Worm (Caenorhabditis elegans) whole organism, early embryonic: ENCODE measurements around the gene C16A11.5.

Experiments
- B0310.2 ChIP-seq: sonication (generic microtip); optimal IDR thresholded peaks from 2 replicates; lab custom pipeline; 2016; ENCODE audit warnings: mild to moderate bottlenecking, missing genetic modification characterization, missing compliant biosample characterization
- ama-1 ChIP-seq: fragments of 150-350 bp; optimal IDR thresholded peaks from 2 replicates; lab custom pipeline; 2014
- ets-7 ChIP-seq: sonication (generic microtip); optimal IDR thresholded peaks from 2 replicates; lab custom pipeline; 2016; ENCODE audit warnings: missing genotype, missing genetic modification characterization, missing compliant biosample characterization
- pes-1 ChIP-seq: fragments of 200-800 bp; sonication (Bioruptor generic); IDR thresholded peaks from 2 replicates; pipeline ENCODE4 v1.3.6; 2022; ENCODE audit warnings: missing genetic modification reagents, missing genetic modification characterization, missing compliant biosample characterization
- tbx-11 ChIP-seq: fragments of 200-800 bp; sonication (Bioruptor generic); IDR thresholded peaks from 2 replicates; pipeline ENCODE4 v1.3.6; 2022; ENCODE audit warnings: missing genetic modification characterization, missing compliant biosample characterization
- tbx-37 ChIP-seq: fragments of 200-800 bp; sonication (Bioruptor generic); conservative IDR thresholded peaks from 2 replicates; pipeline ENCODE4 v1.3.6; 2022; ENCODE audit warnings: missing genetic modification reagents, missing genetic modification characterization, missing compliant biosample characterization
- tra-4 ChIP-seq: sonication (generic microtip); optimal IDR thresholded peaks from 2 replicates; lab custom pipeline; 2017; ENCODE audit warnings: missing genetic modification characterization, missing compliant biosample characterization

DNA sequence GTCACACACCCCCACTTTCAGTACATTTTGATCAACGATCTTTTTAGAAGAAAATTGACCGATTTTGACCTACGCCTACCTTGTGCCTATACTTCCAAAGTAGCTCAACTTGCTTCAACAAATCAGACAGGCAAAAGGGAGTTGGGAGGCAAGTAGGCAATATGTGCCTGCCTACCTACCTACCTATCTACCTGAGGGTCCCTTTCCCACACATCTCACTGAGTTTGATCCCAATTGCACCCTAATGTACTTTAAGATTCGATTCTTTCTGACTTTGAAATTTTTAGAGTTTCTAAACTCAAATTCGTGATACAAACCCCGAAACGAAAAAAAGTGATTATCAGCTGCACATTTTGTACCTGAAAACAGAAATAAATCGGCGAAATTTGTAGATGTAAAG lies 44.6 kb downstream of the C16A11.5 start:
- no peak for TF ChIP-seq tbx-11 (GFP tag; lab: Robert Waterston, UW)
- no peak for TF ChIP-seq ama-1
- TF ChIP-seq tra-4 (tag; lab: Kevin White, UChicago) = no peak
- TF ChIP-seq tbx-37 (GFP tag; lab: Robert Waterston, UW) = no peak
- no peak for TF ChIP-seq pes-1
- no peak for TF ChIP-seq B0310.2 (tag; lab: Kevin White, UChicago)
- no peak for TF ChIP-seq ets-7
